Fruit fly (Drosophila melanogaster) ovary, adult (tissue): ENCODE results near the gene Txl.

Experiments used
- CG17801 ChIP-seq: fragments of 200-800 bp; optimal IDR thresholded peaks from 2 replicates; lab custom pipeline; 2019; ENCODE audit warnings: missing biosample characterization, mild to moderate bottlenecking, missing genetic modification characterization, moderate library complexity; ENCODE audit not compliant: partially characterized antibody

The Txl gene

DNA sequence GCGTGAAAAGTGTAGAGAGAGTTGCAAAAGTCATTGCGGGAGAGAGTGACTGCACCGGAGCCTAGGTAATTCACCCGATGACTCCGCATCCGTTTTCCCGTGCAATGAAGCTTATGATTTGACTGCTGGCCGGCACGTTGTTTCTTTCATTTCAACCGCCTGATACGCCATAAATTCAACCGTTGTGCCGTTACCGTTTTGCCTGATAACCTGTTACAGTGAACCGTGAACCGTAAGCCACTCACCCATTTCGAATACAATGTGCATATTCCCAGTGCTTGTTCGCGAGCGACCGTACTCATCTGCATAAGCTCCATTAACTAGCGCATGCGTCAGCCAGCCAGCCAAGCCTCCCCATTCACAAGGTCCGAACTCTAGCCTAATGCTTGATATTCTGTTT lies 9.1 kb downstream of the Txl start:
- TF ChIP-seq CG17801: no peak

DNA sequence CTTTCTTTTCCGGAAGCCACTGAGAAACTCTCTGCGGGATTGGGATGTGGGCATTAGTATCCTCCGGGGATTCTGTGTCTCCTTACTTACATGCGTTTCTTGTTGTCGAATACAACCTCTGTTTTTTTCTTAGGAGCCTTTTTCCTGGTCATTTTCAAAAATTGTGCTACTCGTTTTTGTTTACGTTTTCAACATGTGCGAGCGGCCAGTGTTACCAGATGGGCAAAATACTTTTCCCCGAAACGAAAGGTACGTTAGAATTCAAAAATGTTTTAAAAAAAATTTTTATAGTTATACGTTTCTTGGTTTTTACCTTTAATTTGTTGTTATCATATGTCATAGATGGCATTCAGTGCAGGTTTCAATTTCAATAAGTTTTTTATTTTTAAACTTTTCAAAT lies 11.5 kb downstream of the Txl start, which contains the start of gene vito:
TSS of gene vito (minus strand) at position 220 of the 400 bp plus-strand sequence.
- TF ChIP-seq CG17801: no peak

DNA sequence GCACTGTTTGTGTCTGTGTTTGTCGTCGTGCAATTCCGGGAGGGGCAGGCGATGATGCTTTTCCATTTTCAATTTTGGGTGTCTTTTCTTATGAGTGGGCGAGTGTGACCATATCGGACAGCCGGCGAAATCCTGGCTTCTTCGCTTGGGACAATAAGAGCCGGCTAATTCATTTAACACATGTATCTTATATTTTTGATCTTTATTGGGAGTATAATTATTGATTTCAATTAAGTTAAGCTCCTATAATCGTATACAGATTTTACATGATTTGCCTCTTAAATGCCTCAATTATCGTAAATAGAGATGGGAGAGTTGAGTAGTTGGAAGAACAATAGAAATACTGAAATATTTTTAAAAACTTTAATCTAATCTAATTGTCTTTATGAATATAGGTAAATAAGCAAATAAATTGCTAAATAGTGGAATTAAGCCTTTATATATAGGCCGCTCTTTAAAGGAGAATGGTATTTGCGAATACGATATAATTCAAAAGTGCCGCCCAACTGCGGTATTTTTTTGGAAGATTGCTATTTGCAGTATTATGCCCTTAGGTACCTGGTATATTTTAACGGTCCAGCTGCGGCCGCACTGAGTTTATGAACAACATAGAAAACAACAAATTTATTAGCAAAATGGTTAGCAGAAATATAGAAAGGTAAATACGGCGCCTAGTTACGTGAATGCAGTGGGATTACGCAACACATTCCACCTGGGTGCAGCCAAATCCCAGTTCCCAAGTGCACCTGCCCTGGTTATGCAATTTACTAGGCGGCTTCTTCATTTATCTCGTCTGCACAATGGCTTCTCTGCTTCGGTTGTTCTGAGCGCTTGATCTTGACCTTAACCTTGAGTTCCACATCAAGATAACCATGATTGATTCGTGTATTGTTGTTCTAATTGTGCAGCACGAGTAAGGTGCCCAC lies 14.1 kb downstream of the Txl start, which contains the start of the genes Myt1, PGRP-LD and Pmi:
TSS of gene Myt1 (minus strand) at position 116 of the 926 bp plus-strand sequence.
TSS of gene PGRP-LD (plus strand) at position 576 of the 926 bp plus-strand sequence.
TSS of gene Pmi (plus strand) at position 576 of the 926 bp plus-strand sequence.
- TF ChIP-seq CG17801: no peak

DNA sequence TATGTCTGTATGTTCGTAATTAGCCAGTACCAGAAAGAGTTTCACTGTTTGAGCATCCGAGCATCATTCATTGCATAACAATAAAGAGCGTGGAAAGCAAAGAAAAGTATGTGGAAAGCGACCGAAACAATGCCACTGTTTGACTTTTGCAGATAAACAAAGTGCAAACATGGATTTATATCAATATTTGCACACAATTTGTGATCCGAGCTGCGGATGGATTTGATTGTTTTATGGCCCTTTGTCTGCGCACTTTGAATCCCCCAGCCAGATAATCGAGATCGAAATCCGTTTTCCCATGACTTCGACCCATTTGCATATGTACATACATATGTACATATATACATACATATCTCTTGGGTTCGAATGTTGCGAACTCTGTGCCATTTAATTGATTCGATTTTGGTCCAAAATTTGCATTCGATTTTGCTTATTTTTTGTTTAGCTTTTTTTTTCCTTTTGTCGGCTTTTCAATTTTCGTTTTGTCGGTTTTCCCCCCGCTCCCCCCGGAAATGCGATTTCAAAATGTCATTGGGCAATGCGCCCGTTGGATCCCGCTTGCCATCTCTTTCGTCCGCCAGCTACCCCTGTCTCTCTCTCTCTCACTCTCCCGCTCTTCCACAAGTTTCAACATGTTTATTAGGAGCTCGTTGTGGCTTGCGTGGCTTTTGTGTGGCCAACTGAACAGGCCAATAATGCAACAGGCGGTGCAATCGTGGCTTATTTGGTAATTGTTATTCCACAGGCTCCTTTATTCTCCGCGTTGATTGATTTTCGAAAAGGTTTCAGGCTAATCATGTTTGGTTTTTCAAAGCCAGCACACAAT lies 19.8 kb downstream of the Txl start:
- no peak for TF ChIP-seq CG17801

DNA sequence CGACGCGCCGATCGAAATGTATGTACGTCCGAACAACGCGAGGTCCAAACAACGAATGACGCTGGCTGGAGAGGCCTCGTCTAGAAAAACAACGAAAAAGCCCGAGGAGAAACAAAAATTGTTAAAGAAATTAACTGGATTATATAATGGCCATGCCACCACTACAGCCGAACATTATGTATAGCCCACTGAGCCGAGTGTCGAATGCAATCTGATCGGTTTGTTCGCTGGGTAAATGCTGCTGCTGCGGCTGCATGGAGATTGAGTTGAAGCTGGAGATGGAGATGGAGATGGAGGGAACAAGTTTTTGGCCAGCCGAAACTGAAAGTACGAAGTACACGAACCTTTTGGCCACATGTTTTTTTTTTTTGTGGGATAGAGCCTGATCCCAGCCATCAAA lies 21.0 kb downstream of the Txl start, which contains the start of gene Cralbp:
TSS of gene Cralbp (minus strand) at position 115 of the 400 bp plus-strand sequence.
- TF ChIP-seq CG17801: no peak

DNA sequence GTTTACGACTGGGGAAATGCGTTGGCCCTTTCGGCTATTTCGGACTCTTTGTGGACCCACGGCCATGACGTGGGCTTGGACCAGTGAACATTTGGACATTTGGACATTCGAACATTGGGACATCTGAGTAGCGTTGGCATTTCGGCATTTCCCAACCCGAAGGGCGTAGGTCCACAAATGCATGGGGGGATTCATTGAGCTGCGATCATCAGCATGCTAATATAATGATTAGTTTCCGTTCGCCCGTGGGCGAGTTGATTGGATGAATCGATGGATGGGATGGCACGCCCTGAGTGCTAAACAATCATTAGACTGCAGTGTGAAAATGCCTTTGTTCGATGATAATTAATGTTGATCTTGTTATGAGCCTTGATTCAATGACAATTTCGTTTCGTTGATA lies 21.8 kb downstream of the Txl start:
- no peak for TF ChIP-seq CG17801

DNA sequence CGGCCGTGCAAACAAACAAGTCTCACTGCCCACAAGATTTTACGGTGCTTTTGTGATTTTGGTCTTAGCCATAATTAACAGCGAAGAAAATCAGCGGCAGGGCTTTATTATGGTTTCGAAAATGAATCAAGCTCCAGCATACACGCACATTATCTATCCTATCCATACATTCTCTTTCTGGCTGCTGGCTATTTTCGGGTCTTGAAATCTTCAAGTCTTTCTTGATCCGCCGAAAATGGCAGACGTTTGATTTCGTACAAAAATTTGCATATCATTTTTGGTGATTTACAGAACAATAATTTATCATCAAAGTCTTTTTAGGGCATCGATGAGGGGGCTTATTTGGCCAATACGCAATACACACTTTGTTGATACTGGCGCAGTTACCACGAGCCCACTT lies 23.2 kb downstream of the Txl start:
- TF ChIP-seq CG17801: no peak

DNA sequence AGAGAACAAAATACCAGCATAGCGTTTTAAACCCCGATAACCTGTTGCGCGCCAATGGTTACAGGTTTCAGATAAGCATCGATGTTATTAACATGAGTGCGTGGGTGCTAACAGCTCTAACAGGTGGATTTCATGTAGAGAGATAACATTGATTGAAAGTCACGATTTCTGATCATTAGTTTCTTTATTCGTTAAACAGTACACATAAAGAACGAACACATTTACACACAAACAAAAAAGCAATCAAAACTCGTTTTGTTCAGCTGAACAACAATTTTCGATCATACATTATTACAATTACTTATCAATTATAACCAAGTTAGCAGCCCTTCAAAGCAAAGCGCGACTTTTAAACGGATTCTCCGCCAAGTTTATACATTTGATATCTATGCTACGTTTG lies 24.0 kb downstream of the Txl start:
- peak; percentile 32 for TF ChIP-seq CG17801

DNA sequence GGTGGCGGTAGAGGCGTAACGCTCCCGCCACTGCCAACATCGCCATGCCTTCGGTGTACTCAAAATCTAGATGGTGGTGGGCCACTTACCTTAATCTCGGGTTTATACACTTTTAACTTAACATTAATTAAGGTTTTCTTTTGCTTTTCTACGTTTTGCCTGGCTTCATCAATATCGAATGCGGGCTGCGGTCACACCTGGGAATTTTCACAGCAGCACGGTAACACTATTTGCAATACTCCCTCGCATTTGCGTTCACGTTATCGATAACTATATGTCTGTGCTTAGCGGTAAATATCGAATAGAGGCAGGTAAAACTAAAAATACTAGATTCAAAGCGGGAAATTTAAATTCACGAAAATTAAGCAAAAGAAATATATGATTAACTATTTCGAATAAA lies 28.3 kb downstream of the Txl start, which contains the start of gene Bre1:
TSS of gene Bre1 (minus strand) at position 226 of the 400 bp plus-strand sequence.
- no peak for TF ChIP-seq CG17801

DNA sequence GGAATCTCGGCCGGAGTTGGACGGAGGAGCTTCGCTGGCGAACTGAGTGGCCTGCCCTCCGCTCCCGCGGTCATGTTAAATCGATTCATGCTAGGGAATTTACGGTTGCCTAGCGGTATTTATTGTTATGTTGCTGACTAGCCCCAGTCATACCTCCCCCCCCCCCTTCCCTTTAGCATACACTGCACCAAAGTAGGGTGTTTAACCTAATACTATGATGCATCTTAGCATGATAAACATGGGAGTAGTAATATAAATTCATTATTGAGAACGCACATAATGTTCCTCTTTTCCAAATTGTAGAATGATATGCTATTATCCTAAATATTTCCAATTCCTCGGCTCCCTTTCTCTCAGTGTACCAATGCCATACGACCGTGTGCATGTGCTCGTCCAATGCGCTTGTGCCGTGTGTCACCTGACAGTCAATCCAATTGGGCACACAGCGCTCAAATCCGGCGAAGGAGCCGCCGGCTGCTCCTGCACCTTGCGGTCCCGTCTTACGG lies 30.9 kb downstream of the Txl start, which contains the start of gene Tektin-C:
TSS of gene Tektin-C (minus strand) at position 51 of the 506 bp plus-strand sequence.
- TF ChIP-seq CG17801: no peak

DNA sequence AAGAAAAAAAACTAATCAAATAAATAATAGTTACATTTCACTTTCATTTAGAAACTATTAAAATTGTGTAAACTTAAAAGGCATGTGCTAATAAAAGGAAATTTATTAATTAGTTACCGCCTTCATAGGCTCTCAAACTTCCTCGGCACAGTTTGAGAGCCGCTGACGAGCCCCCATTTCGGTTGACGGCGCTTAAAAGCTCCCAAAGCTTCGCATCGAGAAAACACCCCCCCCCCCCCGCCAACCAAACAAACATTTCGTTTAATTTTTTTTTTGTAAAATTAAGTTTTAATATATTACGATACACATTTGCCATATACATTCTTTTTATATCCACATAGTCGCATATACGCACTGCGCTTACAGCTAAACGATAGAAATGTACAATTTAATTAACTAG lies 31.6 kb downstream of the Txl start:
- TF ChIP-seq CG17801: no peak

DNA sequence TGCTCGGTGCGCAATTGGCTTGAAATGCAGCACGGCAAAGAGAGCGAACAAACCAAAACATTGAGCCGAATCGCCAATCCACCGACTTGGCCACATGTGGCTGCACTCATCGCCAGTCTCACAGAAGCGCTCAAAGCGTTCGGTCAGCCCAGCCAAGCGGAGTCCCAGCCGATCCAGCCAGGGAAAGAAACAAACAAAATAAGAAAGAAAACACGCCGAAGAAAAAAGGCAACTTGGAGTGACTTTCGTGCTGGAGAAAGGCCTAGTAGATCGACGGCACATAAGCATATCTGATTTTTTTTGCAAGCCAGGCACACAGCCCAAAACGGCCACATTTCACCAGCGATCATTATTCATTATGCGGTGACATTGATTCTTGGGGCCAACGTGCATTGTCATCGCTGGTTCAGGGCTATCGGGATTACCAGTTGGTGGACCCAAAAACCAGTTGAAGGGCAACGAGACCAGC lies 36.5 kb downstream of the Txl start:
- no peak for TF ChIP-seq CG17801

DNA sequence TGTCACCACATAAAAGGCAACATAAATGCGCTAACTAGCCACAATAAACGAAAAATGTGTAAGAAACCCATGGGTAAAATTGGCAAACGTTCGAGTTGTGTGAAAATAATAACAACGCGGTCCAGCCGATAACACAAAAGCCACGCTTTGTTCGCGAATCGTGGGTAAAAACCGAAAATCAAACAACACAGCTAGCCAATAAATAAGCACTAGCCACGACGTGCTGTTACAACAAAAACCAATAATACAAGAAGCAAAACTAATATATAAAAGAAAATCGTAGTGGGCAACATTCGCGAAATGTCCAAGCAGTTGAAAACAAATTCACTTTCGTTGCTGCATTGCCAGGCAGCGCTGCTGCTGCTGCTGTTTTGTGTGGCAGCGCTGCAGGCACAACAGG lies 37.1 kb downstream of the Txl start, which contains the start of gene CG42272:
TSS of gene CG42272 (plus strand) at position 301 of the 400 bp plus-strand sequence.
- TF ChIP-seq CG17801: no peak

DNA sequence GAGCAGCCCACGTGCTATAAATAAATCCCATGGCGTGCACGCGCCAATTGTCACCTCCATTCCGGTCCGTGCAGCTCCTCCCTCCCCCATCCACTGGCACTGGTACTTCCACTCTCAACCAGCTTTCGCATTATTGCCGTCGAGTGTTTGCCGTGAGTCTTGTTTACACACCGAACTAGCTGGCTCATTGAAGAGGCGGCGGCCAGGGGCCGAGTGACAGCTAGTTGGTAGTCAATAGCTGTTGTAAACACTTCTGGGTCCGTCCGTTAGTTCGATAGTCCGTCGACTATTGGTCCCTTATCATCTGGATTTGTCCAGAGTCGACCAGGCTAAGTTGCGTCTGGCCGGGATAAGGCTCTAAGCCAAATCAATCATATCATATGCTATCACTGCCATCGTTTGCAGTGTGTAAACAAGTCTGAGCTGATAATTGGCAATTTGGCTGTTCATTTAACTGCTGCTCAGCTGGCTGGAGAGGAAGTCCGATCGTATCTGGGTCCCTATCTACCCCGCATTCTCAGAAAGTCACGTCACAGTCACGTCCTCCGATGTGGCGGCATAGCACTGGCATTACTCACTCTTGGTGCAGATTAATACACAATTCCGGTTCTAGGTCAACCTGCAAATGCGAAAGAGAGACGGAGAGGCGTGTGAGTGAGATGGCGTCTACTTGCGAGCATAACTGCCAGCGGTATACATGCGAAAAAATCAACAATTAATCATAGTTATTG lies 41.9 kb downstream of the Txl start:
- TF ChIP-seq CG17801: no peak

DNA sequence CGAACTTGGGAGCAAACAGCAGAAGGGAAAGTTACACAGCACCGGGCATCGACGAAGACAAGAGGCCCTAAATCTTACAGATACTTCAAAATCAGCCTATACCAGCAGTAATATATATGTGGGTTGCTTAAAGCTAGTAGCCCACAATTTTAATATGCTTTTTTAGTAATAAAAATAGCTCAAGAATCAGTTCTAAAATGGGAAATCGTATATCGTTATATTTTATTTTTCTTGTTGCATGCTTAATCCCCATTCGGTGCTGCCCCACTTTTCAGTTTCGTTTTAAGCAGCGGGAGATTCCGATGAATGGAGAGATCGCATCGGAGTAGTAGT lies 42.4 kb downstream of the Txl start:
- TF ChIP-seq CG17801: no peak
